Fruit fly (Drosophila melanogaster) whole organism: ENCODE measurements around the gene Gr64d.

Experiments used
- CG8478 ChIP-seq: fragments of >200 bp; optimal IDR thresholded peaks from 2 replicates; lab custom pipeline; 2018; ENCODE audit warnings: inconsistent platforms
- Dll ChIP-seq: fragments of >200 bp; optimal IDR thresholded peaks from 2 replicates; lab custom pipeline; 2017
- EcR ChIP-seq, 2 experiments: fragments of >200 bp; optimal IDR thresholded peaks; 2 replicates each; lab custom pipeline; 2017; ENCODE audit warnings: missing biosample characterization in 2 of 2, missing genetic modification characterization in 2 of 2, missing genetic modification reagents in 2 of 2
- pan ChIP-seq: fragments of >200 bp; optimal IDR thresholded peaks from 2 replicates; lab custom pipeline; 2017
- psq ChIP-seq: fragments of >200 bp; optimal IDR thresholded peaks from 2 replicates; lab custom pipeline; 2017
- usp ChIP-seq: fragments of >200 bp; optimal IDR thresholded peaks from 2 replicates; lab custom pipeline; 2017; ENCODE audit warnings: missing biosample characterization, missing genetic modification characterization, mixed read lengths

The Gr64d gene

DNA sequence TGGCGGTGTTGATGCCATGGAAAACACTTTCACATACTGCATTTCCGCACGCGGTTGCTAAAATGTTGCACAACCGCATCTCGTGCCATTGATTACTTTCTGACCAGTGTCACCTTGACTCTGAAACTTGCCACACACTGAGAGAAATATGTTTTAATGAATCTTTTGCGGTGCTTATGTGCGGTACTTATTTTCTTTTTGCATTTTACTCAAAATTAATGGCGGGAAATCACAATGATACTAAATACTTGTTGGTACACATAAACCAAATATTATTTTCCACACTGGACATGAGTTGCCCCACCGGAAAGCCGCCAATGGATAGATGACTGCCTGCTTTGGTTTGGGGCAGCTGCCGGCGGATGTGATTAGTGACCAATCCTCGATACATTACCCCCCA, 24.9 kb downstream of the Gr64d start:
- TF ChIP-seq EcR (GFP tag; optimal IDR thresholded peaks at IDR 0.05; lab: Kevin White, UChicago) (no peak), psq (lab: Kevin White, UChicago) (no peak), usp (GFP tag; lab: Kevin White, UChicago) (no peak), Dll (lab: Kevin White, UChicago) (no peak), pan (no peak), CG8478 (lab: Kevin White, UChicago) (no peak)

DNA sequence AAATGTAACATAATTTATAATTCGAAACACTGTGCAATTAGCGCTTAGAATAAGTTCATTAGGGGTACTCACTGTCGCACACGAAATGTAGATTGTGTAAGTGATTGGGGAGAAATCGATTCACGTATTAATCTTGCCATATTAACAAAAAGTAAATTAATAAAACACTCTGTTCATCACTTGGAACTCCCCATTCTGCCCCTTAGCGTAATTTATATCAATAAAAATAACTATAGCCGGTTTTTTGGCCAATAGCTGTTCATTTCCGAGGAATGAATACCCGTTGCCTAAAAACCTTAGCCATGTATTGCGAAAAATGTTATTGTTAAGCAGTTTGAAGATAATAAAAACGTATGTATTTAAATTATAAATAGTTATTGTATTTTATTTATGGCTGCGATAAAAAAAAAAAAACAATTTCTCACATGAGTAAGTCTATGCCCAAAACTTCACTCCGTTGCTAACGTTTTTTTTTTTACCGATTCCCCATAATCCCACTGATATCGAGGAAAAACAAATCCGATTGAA, 27.5 kb downstream of the Gr64d start, which contains the start of gene Ugt305A1:
Gene Ugt305A1, plus strand, starts transcription at position 478 of the 528 bp plus-strand sequence.
- TF ChIP-seq usp (GFP tag; lab: Kevin White, UChicago), result no peak
- no peak for TF ChIP-seq Dll (lab: Kevin White, UChicago)
- no peak for TF ChIP-seq EcR (GFP tag; optimal IDR thresholded peaks at IDR 0.05; lab: Kevin White, UChicago)
- no peak for TF ChIP-seq pan
- TF ChIP-seq CG8478 (lab: Kevin White, UChicago), result no peak
- no peak for TF ChIP-seq psq (lab: Kevin White, UChicago)

DNA sequence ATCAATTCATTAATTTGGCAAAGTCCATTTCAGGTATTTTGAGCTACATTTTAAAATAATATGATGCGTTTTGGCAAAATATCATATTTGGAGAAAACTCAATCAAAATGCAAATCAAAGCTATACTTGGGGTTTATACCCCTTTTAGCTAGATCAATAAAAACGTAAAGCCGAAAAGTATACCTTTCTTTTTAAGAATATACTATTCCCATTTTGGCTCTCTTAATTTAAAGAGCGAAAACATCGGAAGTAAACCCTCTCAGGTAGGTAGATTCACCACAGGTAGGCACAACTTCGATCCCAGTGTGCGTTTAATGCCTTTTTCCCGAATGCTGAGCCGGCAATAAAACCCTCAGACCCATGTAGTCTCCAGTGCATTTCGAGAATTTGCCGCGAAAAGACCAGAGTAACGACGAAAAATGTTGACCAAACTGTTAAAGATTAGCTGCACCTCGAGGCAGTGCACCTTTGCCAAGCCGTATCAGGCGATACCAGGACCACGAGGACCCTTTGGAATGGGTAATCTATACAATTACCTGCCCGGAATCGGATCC, 30.1 kb downstream of the Gr64d start, which contains the start of gene dib:
Gene dib, plus strand, starts transcription at position 372 of the 554 bp plus-strand sequence.
- TF ChIP-seq Dll (lab: Kevin White, UChicago) (no peak), CG8478 (lab: Kevin White, UChicago) (no peak), psq (lab: Kevin White, UChicago) (no peak), EcR (GFP tag; optimal IDR thresholded peaks at IDR 0.05; lab: Kevin White, UChicago) (no peak), usp (GFP tag; lab: Kevin White, UChicago) (no peak), pan (no peak)

DNA sequence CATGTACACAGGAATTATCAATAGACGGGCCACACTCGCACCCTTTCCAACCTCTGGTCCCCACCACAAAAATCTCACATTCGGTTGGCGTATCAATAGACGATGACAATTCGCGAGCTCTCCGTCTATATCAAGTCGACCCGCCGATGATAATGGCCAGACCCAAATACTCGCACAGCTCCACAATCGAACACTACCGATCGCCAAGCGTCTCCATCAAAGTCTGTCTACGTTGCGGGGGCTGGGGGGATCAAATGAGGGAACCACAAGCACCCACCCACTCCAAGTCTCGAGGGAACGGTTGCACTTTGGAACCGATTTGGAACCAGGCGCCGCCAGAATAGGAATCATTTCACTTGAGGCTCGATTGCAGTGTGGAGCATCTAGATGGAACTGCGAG, 36.5 kb downstream of the Gr64d start:
- no peak for TF ChIP-seq Dll (lab: Kevin White, UChicago)
- TF ChIP-seq usp (GFP tag; lab: Kevin White, UChicago), result no peak
- TF ChIP-seq pan, result no peak
- no peak for TF ChIP-seq psq (lab: Kevin White, UChicago)

DNA sequence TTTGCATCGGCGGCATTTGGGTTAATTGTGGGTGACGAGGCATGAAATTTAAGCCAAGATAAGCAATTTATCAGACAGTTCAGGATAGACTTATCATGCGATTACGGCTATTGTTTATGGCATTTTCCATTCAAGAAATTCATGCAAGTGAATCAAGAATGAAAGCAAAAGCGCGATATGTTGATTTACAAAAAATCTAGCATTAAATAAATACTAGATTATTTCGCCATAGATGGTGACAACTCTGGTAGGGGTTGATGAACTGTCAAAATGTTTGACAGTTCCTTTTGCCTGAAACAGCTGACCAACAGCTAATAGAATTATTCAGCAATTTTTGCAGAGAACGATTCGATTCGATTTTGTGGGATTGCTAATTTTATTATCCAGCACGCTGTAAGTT, 37.2 kb downstream of the Gr64d start, which contains the start of gene CG32259:
Gene CG32259, plus strand, starts transcription at position 301 of the 400 bp plus-strand sequence.
- no peak for TF ChIP-seq psq (lab: Kevin White, UChicago)
- TF ChIP-seq EcR (GFP tag; optimal IDR thresholded peaks at IDR 0.05; lab: Kevin White, UChicago), result no peak
- no peak for TF ChIP-seq Dll (lab: Kevin White, UChicago)
- TF ChIP-seq usp (GFP tag; lab: Kevin White, UChicago), result no peak
- no peak for TF ChIP-seq pan
- no peak for TF ChIP-seq CG8478 (lab: Kevin White, UChicago)

DNA sequence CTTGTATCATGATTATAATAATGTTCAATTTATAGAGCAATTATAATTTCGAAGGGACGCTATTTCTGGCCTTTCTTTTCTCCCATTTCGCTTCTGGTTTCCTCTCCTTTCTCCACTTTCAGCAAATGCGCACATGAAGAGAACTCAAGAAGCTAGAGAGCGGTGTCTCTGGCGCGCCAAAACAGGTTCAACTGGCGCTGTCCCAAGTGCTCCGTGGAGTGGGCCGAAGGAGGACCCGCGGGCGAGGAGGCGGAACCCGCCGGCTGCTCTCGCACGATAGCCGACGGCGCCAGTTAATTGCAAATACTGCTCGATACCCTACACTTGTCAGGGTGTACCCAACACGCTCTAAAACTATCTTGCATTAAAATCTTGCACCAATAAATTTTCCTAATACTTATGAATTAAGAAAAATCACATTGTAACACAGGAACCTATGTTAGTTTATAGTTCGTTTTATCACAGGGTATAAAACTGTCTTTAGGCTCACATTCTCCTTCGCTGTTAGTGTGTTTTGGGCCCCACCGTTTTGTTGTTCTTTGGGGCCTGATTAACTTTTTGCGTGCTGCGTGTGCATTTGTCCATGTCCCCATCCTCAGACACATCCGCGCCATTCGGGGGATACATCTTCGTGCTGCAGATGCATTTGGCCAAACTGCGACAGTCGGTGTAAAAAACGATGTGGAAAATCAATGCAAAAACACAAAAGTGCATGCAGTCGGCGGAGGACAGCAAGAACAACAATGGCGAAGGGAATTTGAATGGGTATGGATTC, 38.5 kb downstream of the Gr64d start:
- TF ChIP-seq CG8478 (lab: Kevin White, UChicago), result no peak
- no peak for TF ChIP-seq usp (GFP tag; lab: Kevin White, UChicago)
- TF ChIP-seq EcR (GFP tag; optimal IDR thresholded peaks at IDR 0.05; lab: Kevin White, UChicago), result no peak
- peak; percentile 81 for TF ChIP-seq Dll (lab: Kevin White, UChicago)
- no peak for TF ChIP-seq psq (lab: Kevin White, UChicago)
- TF ChIP-seq pan, result peak; percentile 96

DNA sequence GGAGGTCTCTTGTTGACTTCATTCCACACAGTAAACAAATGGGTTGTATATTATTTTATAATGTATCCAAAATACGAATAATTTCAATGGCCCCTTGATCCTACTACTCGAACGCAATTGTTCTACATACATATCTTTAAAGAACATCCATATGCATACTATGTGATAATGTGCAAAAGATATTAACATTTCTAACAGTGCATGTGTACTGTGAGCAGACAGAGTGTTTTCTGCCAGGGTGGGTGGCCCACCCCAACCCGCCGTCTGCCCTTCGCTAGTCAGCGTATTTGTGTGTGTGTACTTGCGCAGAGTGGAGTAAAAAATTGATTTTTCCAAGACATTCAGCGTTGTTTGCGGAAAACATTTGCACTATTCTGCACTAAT, 39.1 kb downstream of the Gr64d start:
- TF ChIP-seq pan, result no peak
- TF ChIP-seq EcR (GFP tag; optimal IDR thresholded peaks at IDR 0.05; lab: Kevin White, UChicago), result no peak
- no peak for TF ChIP-seq psq (lab: Kevin White, UChicago)
- TF ChIP-seq CG8478 (lab: Kevin White, UChicago), result no peak
- TF ChIP-seq Dll (lab: Kevin White, UChicago), result no peak
- no peak for TF ChIP-seq usp (GFP tag; lab: Kevin White, UChicago)

DNA sequence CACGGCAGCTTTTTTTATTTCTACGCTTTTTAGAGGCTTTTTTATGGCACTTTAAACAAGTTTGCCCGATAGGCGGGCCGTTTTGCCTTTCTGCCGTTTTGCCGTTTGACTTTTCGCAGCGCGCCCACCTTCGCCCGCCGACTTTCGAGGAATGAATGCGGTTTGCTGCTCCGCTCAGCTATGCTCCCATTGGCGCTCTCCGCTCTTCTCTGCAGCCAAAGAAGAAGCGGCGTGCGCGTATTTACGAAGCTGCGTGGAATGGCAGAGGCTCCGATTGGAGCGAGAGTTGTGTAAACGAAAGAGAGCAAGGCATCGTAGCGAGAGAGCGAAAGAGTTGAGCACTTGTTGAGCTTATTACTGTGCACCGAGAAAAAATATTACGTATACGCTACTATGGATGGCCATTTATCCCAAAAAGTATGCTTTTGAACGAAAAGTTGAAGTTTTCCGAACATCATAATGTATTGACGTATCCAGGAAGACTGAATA, 39.7 kb downstream of the Gr64d start, which contains the start of gene wit:
Gene wit, minus strand, starts transcription at position 157 of the 489 bp plus-strand sequence.
- peak; percentile 65 for TF ChIP-seq psq (lab: Kevin White, UChicago)
- TF ChIP-seq usp (GFP tag; lab: Kevin White, UChicago), result no peak
- TF ChIP-seq Dll (lab: Kevin White, UChicago), result peak; percentile 91
- no peak for TF ChIP-seq CG8478 (lab: Kevin White, UChicago)

DNA sequence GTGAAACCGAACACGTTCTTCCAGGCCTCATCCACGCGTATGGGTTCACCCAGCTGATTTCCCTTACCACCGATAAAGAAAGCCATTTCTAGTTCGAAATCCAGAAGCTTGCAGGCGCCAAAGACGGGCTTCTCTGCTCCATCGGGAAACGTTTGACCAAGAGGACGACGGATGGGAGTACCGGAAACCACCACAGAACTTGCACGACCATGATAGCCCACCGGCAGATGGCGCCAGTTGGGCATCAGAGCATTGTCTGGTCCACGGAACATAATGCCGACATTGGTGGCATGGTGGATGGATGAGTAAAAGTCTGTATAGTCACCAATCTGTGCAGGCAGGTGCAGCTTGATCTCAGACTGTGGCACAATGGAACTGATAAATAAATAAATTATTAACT, 40.9 kb downstream of the Gr64d start:
- TF ChIP-seq CG8478 (lab: Kevin White, UChicago) (no peak), Dll (lab: Kevin White, UChicago) (no peak), pan (no peak), EcR (GFP tag; optimal IDR thresholded peaks at IDR 0.05; lab: Kevin White, UChicago) (no peak), usp (GFP tag; lab: Kevin White, UChicago) (no peak), psq (lab: Kevin White, UChicago) (no peak)

DNA sequence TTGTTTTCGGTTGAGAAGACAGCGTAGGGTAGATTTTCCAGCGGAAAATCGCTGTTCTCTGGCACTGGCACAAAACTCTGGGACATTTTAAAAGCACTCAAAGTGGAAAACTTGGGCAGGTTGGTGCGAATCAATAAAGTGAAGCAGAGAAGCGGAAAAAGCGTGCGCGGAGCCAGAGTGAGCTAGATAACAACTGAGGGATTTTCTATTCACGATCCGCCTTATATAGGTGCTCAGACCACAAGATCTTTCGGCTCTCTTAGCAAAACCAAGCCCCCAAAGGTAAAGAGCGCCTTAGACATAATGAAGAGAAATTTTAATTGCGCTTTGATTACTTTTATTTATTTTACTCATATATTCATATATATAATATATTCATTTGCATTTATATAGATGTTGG, 41.9 kb downstream of the Gr64d start, which contains the start of gene Faa:
Gene Faa, minus strand, starts transcription at position 200 of the 400 bp plus-strand sequence.
- TF ChIP-seq usp (GFP tag; lab: Kevin White, UChicago) (no peak), Dll (lab: Kevin White, UChicago) (no peak), CG8478 (lab: Kevin White, UChicago) (no peak), pan (no peak), EcR (GFP tag; optimal IDR thresholded peaks at IDR 0.05; lab: Kevin White, UChicago) (no peak), psq (lab: Kevin White, UChicago) (no peak)

DNA sequence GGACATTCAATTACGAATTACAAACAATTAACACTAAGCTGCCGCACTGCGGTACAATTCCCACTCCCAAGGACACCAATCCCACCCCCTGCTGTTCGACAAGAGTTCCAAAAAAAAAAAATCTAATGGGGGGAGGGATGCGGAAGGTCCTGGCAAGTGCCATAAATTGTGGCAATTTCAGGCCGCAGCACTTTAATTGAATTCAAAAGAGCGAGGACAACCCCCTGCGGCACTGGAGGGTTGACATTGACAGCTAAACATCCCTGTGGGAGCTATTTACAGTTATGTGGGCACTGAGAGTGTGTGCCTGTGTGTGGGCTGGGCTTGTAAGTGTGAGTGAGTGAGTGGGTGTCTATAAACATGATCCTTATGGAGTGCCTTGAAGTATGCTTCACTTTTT, 45.0 kb downstream of the Gr64d start:
- TF ChIP-seq usp (GFP tag; lab: Kevin White, UChicago) (no peak), EcR (GFP tag; optimal IDR thresholded peaks at IDR 0.05; lab: Kevin White, UChicago) (no peak), CG8478 (lab: Kevin White, UChicago) (no peak), pan (no peak), Dll (lab: Kevin White, UChicago) (no peak), psq (lab: Kevin White, UChicago) (no peak)
